Worm (Caenorhabditis elegans): ENCODE results near the gene drr-1.

The drr-1 gene

ce11 chrII:13495718-13496117 is at the start of gene drr-1:
drr-1 (minus strand) TSS chrII:13495900.
- no peak for TF ChIP-seq cnd-1 (tag; optimal IDR thresholded peaks at IDR 0.05)
- no peak for TF ChIP-seq nhr-2 (tag; optimal IDR thresholded peaks at IDR 0.05)
- no peak for TF ChIP-seq mep-1 (tag; optimal IDR thresholded peaks at IDR 0.05)
- no peak for TF ChIP-seq ham-2 (GFP tag; optimal IDR thresholded peaks at IDR 0.05)

- no peak for TF ChIP-seq sem-2 (GFP tag; optimal IDR thresholded peaks at IDR 0.05)
- no peak for TF ChIP-seq elt-3 (tag; optimal IDR thresholded peaks at IDR 0.05)
- no peak for TF ChIP-seq ces-1 (GFP tag; optimal IDR thresholded peaks at IDR 0.05)
- TF ChIP-seq mls-2 (tag; optimal IDR thresholded peaks at IDR 0.05) = no peak
Observed at ce11 chrII:13542991-13543390, 47.3 kb upstream of the drr-1 start.

ce11 chrII:13540956-13541355 is 45.3 kb upstream of the drr-1 start, which contains the start of the genes noa-1 and Y48E1B.17:
noa-1 (minus strand) TSS chrII:13541056.
Y48E1B.17 (minus strand) TSS chrII:13541084.
- TF ChIP-seq pha-4 (tag; optimal IDR thresholded peaks at IDR 0.05) (no peak), bed-3 (GFP tag; optimal IDR thresholded peaks at IDR 0.05) (no peak), ceh-83 (GFP tag; optimal IDR thresholded peaks at IDR 0.05) (no peak), lin-32 (GFP tag; optimal IDR thresholded peaks at IDR 0.05) (no peak), sem-2 (GFP tag; optimal IDR thresholded peaks at IDR 0.05) (no peak), drap-1 (GFP tag; optimal IDR thresholded peaks at IDR 0.05) (no peak), ceh-43 (GFP tag; optimal IDR thresholded peaks at IDR 0.05) (no peak), flh-1 (GFP tag; optimal IDR thresholded peaks at IDR 0.05) (no peak), unc-39 (tag; optimal IDR thresholded peaks at IDR 0.05) (no peak), nhr-12 (tag; optimal IDR thresholded peaks at IDR 0.05) (no peak), ham-2 (GFP tag; optimal IDR thresholded peaks at IDR 0.05) (no peak), nhr-28 (tag; optimal IDR thresholded peaks at IDR 0.05) (no peak), zip-8 (tag; optimal IDR thresholded peaks at IDR 0.05) (no peak), nhr-2 (tag; optimal IDR thresholded peaks at IDR 0.05) (no peak), mab-5 (tag; optimal IDR thresholded peaks at IDR 0.05) (no peak)

ce11 chrII:13531118-13531517 is 35.4 kb upstream of the drr-1 start, which contains the start of gene snx-14:
snx-14 (minus strand) TSS chrII:13531218.
- TF ChIP-seq zip-8 (tag; optimal IDR thresholded peaks at IDR 0.05) (no peak), bed-3 (GFP tag; optimal IDR thresholded peaks at IDR 0.05) (no peak), nhr-2 (tag; optimal IDR thresholded peaks at IDR 0.05) (no peak), unc-120 (tag; optimal IDR thresholded peaks at IDR 0.05; ENCODE audit: poor library complexity, severe bottlenecking) (no peak), lin-32 (GFP tag; optimal IDR thresholded peaks at IDR 0.05) (no peak), unc-39 (tag; optimal IDR thresholded peaks at IDR 0.05) (no peak), nhr-237 (tag; optimal IDR thresholded peaks at IDR 0.05) (no peak), tbx-8 (GFP tag; optimal IDR thresholded peaks at IDR 0.05) (no peak), sptf-1 (tag; optimal IDR thresholded peaks at IDR 0.05) (no peak), nhr-76 (tag; optimal IDR thresholded peaks at IDR 0.05) (no peak), ceh-39 (tag; optimal IDR thresholded peaks at IDR 0.05) (no peak), mep-1 (tag; optimal IDR thresholded peaks at IDR 0.05) (no peak), lin-13 (tag; optimal IDR thresholded peaks at IDR 0.05) (no peak), drap-1 (GFP tag; optimal IDR thresholded peaks at IDR 0.05) (no peak), hlh-1 (tag; optimal IDR thresholded peaks at IDR 0.05) (no peak), flh-1 (GFP tag; optimal IDR thresholded peaks at IDR 0.05) (no peak), lsy-2 (tag; optimal IDR thresholded peaks at IDR 0.05) (no peak), unc-62 (GFP tag; optimal IDR thresholded peaks at IDR 0.05) (no peak)

- TF ChIP-seq ceh-39 (tag; optimal IDR thresholded peaks at IDR 0.05) (no peak), lsy-2 (tag; optimal IDR thresholded peaks at IDR 0.05) (no peak), nhr-76 (tag; optimal IDR thresholded peaks at IDR 0.05) (no peak), nhr-12 (tag; optimal IDR thresholded peaks at IDR 0.05) (no peak), sptf-1 (tag; optimal IDR thresholded peaks at IDR 0.05) (no peak), hlh-1 (tag; optimal IDR thresholded peaks at IDR 0.05) (no peak), lin-13 (tag; optimal IDR thresholded peaks at IDR 0.05) (no peak), ces-1 (GFP tag; optimal IDR thresholded peaks at IDR 0.05) (no peak), bed-3 (GFP tag; optimal IDR thresholded peaks at IDR 0.05) (no peak), M03D4.4 (tag; optimal IDR thresholded peaks at IDR 0.05) (no peak), tbx-8 (GFP tag; optimal IDR thresholded peaks at IDR 0.05) (no peak), snpc-4 (tag; optimal IDR thresholded peaks at IDR 0.05) (no peak), nhr-237 (tag; optimal IDR thresholded peaks at IDR 0.05) (no peak), ztf-11 (tag; optimal IDR thresholded peaks at IDR 0.05) (no peak), unc-120 (tag; optimal IDR thresholded peaks at IDR 0.05; ENCODE audit: poor library complexity, severe bottlenecking) (no peak), mab-5 (tag; optimal IDR thresholded peaks at IDR 0.05) (no peak), nhr-2 (tag; optimal IDR thresholded peaks at IDR 0.05) (no peak), ceh-83 (GFP tag; optimal IDR thresholded peaks at IDR 0.05) (no peak)
Observed at ce11 chrII:13530657-13531056, 35.0 kb upstream of the drr-1 start.

All from whole organism, mixed stage, embryonic.